Worm (Caenorhabditis elegans): ENCODE data around the gene C02F5.3.

C02F5.3 gene

ce11 chrIII:8293260-8293659, 47.6 kb downstream of the C02F5.3 start (continued):
- TF ChIP-seq nhr-41 (GFP tag; IDR thresholded peaks at IDR 0.05) (no peak), aha-1 (tag) (peak; percentile 30), unc-62 (GFP tag; optimal IDR thresholded peaks at IDR 0.05 in 1 of 2) (no peak), unc-62 (tag; optimal IDR thresholded peaks at IDR 0.05) (no peak), lim-7 (GFP tag; IDR thresholded peaks at IDR 0.05) (no peak), madf-9 (GFP tag; conservative IDR thresholded peaks at IDR 0.05) (no peak), dmd-8 (GFP tag; IDR thresholded peaks at IDR 0.05) (no peak), F44E2.7 (GFP tag; IDR thresholded peaks at IDR 0.05) (no peak), lsy-2 (tag; optimal IDR thresholded peaks at IDR 0.05) (no peak), lin-13 (GFP tag; optimal IDR thresholded peaks at IDR 0.05) (no peak), ceh-28 (tag; optimal IDR thresholded peaks at IDR 0.05) (no peak), spr-1 (tag; optimal IDR thresholded peaks at IDR 0.05) (no peak), daf-8 (GFP tag; IDR thresholded peaks at IDR 0.05) (no peak), madf-5 (GFP tag; IDR thresholded peaks at IDR 0.05) (no peak), zag-1 (tag; optimal IDR thresholded peaks at IDR 0.05) (no peak), Y5F2A.4 (GFP tag; optimal IDR thresholded peaks at IDR 0.05) (no peak)

Data from whole organism, L4 larva.